Worm (Caenorhabditis elegans) whole organism, mixed stage, embryonic: ENCODE measurements around the gene rsp-2.

Source experiments
- blmp-1 ChIP-seq: fragments of 150-350 bp; optimal IDR thresholded peaks from 2 replicates; lab custom pipeline; 2014; ENCODE audit warnings: missing biosample characterization, missing genetic modification characterization
- ceh-39 ChIP-seq: fragments of 150-350 bp; optimal IDR thresholded peaks from 2 replicates; lab custom pipeline; 2014; ENCODE audit warnings: missing biosample characterization, missing genetic modification characterization
- ceh-83 ChIP-seq: fragments of 200-800 bp; sonication (Bioruptor generic); optimal IDR thresholded peaks from 2 replicates; lab custom pipeline; 2018; ENCODE audit warnings: mild to moderate bottlenecking, missing genetic modification characterization, missing compliant biosample characterization
- cnd-1 ChIP-seq: fragments of 200-800 bp; sonication (Bioruptor generic); optimal IDR thresholded peaks from 2 replicates; lab custom pipeline; 2018; ENCODE audit warnings: mild to moderate bottlenecking, missing genetic modification characterization, missing compliant biosample characterization
- lin-13 ChIP-seq: fragments of 150-350 bp; optimal IDR thresholded peaks from 2 replicates; lab custom pipeline; 2014; ENCODE audit warnings: missing biosample characterization, missing genetic modification characterization
- nhr-12 ChIP-seq: fragments of 150-350 bp; optimal IDR thresholded peaks from 2 replicates; lab custom pipeline; 2014; ENCODE audit warnings: missing biosample characterization, missing genetic modification characterization
- nhr-76 ChIP-seq: sonication (generic microtip); optimal IDR thresholded peaks from 2 replicates; lab custom pipeline; 2017; ENCODE audit warnings: missing biosample characterization, missing genetic modification characterization
- pha-4 ChIP-seq: fragments of 150-350 bp; optimal IDR thresholded peaks from 2 replicates; lab custom pipeline; 2018; ENCODE audit warnings: missing biosample characterization, missing genetic modification reagents, missing genetic modification characterization
- sem-2 ChIP-seq: fragments of 200-800 bp; sonication (Bioruptor generic); optimal IDR thresholded peaks from 2 replicates; lab custom pipeline; 2018; ENCODE audit warnings: mild to moderate bottlenecking, missing genetic modification characterization, missing compliant biosample characterization
- snpc-4 ChIP-seq: fragments of 150-350 bp; optimal IDR thresholded peaks from 2 replicates; lab custom pipeline; 2014; ENCODE audit warnings: missing biosample characterization, missing genetic modification characterization
- sptf-1 ChIP-seq: sonication (generic microtip); optimal IDR thresholded peaks from 2 replicates; lab custom pipeline; 2017; ENCODE audit warnings: mild to moderate bottlenecking, missing genetic modification characterization, moderate library complexity, missing compliant biosample characterization
- unc-120 ChIP-seq: sonication (generic microtip); optimal IDR thresholded peaks from 2 replicates; lab custom pipeline; 2017; ENCODE audit warnings: missing genetic modification characterization, missing compliant biosample characterization; ENCODE audit not compliant: poor library complexity, severe bottlenecking
- unc-39 ChIP-seq: fragments of 150-350 bp; optimal IDR thresholded peaks from 2 replicates; lab custom pipeline; 2014; ENCODE audit warnings: missing biosample characterization, missing genetic modification characterization
- ztf-11 ChIP-seq: fragments of 150-350 bp; optimal IDR thresholded peaks from 2 replicates; lab custom pipeline; 2014; ENCODE audit warnings: missing biosample characterization, missing genetic modification characterization

- no peak for TF ChIP-seq unc-120
- TF ChIP-seq cnd-1 (tag; lab: Kevin White, UChicago) = no peak
- no peak for TF ChIP-seq nhr-12 (tag; lab: Kevin White, UChicago)
- no peak for TF ChIP-seq unc-39 (tag; lab: Kevin White, UChicago)
- no peak for TF ChIP-seq ceh-39
- TF ChIP-seq blmp-1 (tag; lab: Kevin White, UChicago) = no peak
- TF ChIP-seq sem-2 (GFP tag; lab: Kevin White, UChicago) = no peak
- TF ChIP-seq lin-13 = no peak
- no peak for TF ChIP-seq sptf-1 (tag; lab: Kevin White, UChicago)
- TF ChIP-seq ceh-83 (GFP tag; lab: Kevin White, UChicago) = no peak
- no peak for TF ChIP-seq snpc-4 (tag; lab: Kevin White, UChicago)
- TF ChIP-seq nhr-76 (tag; lab: Kevin White, UChicago) = no peak
- TF ChIP-seq ztf-11 (tag; lab: Kevin White, UChicago) = no peak
- no peak for TF ChIP-seq pha-4 (tag; lab: Kevin White, UChicago)
Measured at ce11 chrII:11497365-11497764, 44.6 kb upstream of the rsp-2 start, which contains the start of gene B0334.5.
